Worm (Caenorhabditis elegans): ENCODE results near the gene F55A11.8.
A peak's percentile ranks its signal among the peaks of the same experiment; 100 is the strongest.

Gene F55A11.8

ce11 chrV:11764373-11764954 is 23.5 kb upstream of the F55A11.8 start, which contains the start of the genes F55A11.1 and syx-5:
F55A11.1 (minus strand) TSS chrV:11764385.
syx-5 (plus strand) TSS chrV:11764904.
- TF ChIP-seq F13C5.2 (tag; optimal IDR thresholded peaks at IDR 0.05) (peak; percentile 64), ceh-36 (tag; optimal IDR thresholded peaks at IDR 0.05) (no peak)

- TF ChIP-seq sea-1 (GFP tag; conservative IDR thresholded peaks at IDR 0.05) (no peak), flt-1 (GFP tag; IDR thresholded peaks at IDR 0.05) (no peak), tbx-11 (GFP tag; IDR thresholded peaks at IDR 0.05) (no peak), pes-1 (GFP tag; IDR thresholded peaks at IDR 0.05) (no peak), tbx-37 (GFP tag; conservative IDR thresholded peaks at IDR 0.05) (no peak), hmg-4 (GFP tag; optimal IDR thresholded peaks at IDR 0.05) (no peak), scrt-1 (GFP tag; IDR thresholded peaks at IDR 0.05) (no peak)
These were observed 21.0 kb upstream of the F55A11.8 start, which contains the start of gene sel-11 for ce11 chrV:11767028-11767427. sel-11 (plus strand) TSS chrV:11767328.

ce11 chrV:11769646-11770045 is 18.3 kb upstream of the F55A11.8 start:
- TF ChIP-seq scrt-1 (GFP tag; IDR thresholded peaks at IDR 0.05) (no peak), ceh-13 (GFP tag; optimal IDR thresholded peaks at IDR 0.05) (no peak), ama-1 (optimal IDR thresholded peaks at IDR 0.05) (no peak), B0310.2 (tag; optimal IDR thresholded peaks at IDR 0.05) (no peak), hmg-4 (GFP tag; optimal IDR thresholded peaks at IDR 0.05) (no peak), F13C5.2 (tag; optimal IDR thresholded peaks at IDR 0.05) (no peak), tra-4 (tag; optimal IDR thresholded peaks at IDR 0.05) (no peak), ceh-36 (tag; optimal IDR thresholded peaks at IDR 0.05) (no peak), tbx-37 (GFP tag; conservative IDR thresholded peaks at IDR 0.05) (no peak), aly-1 (tag; optimal IDR thresholded peaks at IDR 0.05) (no peak), tbx-11 (GFP tag; IDR thresholded peaks at IDR 0.05) (no peak)

- no peak for TF ChIP-seq B0310.2 (tag; optimal IDR thresholded peaks at IDR 0.05)
- TF ChIP-seq tbx-37 (GFP tag; conservative IDR thresholded peaks at IDR 0.05): no peak
- TF ChIP-seq hmbx-1 (tag; optimal IDR thresholded peaks at IDR 0.05): no peak
- TF ChIP-seq F13C5.2 (tag; optimal IDR thresholded peaks at IDR 0.05): no peak
- no peak for TF ChIP-seq ets-7 (tag; optimal IDR thresholded peaks at IDR 0.05)
- TF ChIP-seq aly-1 (tag; optimal IDR thresholded peaks at IDR 0.05): peak; percentile 45
- peak; percentile 38 for TF ChIP-seq ceh-36 (tag; optimal IDR thresholded peaks at IDR 0.05)
- TF ChIP-seq hnd-1 (tag; optimal IDR thresholded peaks at IDR 0.05): no peak
- no peak for TF ChIP-seq scrt-1 (GFP tag; IDR thresholded peaks at IDR 0.05)
- peak; percentile 19 for TF ChIP-seq ama-1 (optimal IDR thresholded peaks at IDR 0.05)
- TF ChIP-seq ceh-13 (GFP tag; optimal IDR thresholded peaks at IDR 0.05): no peak
- no peak for TF ChIP-seq flt-1 (GFP tag; IDR thresholded peaks at IDR 0.05)
- TF ChIP-seq tbx-11 (GFP tag; IDR thresholded peaks at IDR 0.05): no peak
These were observed 17.9 kb upstream of the F55A11.8 start, which contains the start of gene F55A11.4 for ce11 chrV:11770053-11770517. F55A11.4 (plus strand) TSS chrV:11770467.

- no peak for TF ChIP-seq hmbx-1 (tag; optimal IDR thresholded peaks at IDR 0.05)
- TF ChIP-seq scrt-1 (GFP tag; IDR thresholded peaks at IDR 0.05): no peak
- no peak for TF ChIP-seq tbx-11 (GFP tag; IDR thresholded peaks at IDR 0.05)
- no peak for TF ChIP-seq aly-1 (tag; optimal IDR thresholded peaks at IDR 0.05)
- no peak for TF ChIP-seq F13C5.2 (tag; optimal IDR thresholded peaks at IDR 0.05)
- no peak for TF ChIP-seq tbx-37 (GFP tag; conservative IDR thresholded peaks at IDR 0.05)
- TF ChIP-seq pes-1 (GFP tag; IDR thresholded peaks at IDR 0.05): no peak
- TF ChIP-seq ets-7 (tag; optimal IDR thresholded peaks at IDR 0.05): no peak
- no peak for TF ChIP-seq hmg-4 (GFP tag; optimal IDR thresholded peaks at IDR 0.05)
- no peak for TF ChIP-seq B0310.2 (tag; optimal IDR thresholded peaks at IDR 0.05)
- no peak for TF ChIP-seq ceh-13 (GFP tag; optimal IDR thresholded peaks at IDR 0.05)
- TF ChIP-seq flt-1 (GFP tag; IDR thresholded peaks at IDR 0.05): no peak
These were observed 14.6 kb upstream of the F55A11.8 start, which contains the start of gene bus-18 for ce11 chrV:11773420-11773819. bus-18 (plus strand) TSS chrV:11773720.

- TF ChIP-seq flt-1 (GFP tag; IDR thresholded peaks at IDR 0.05) (no peak), ceh-13 (GFP tag; optimal IDR thresholded peaks at IDR 0.05) (no peak), sea-1 (GFP tag; conservative IDR thresholded peaks at IDR 0.05) (no peak), hmg-4 (GFP tag; optimal IDR thresholded peaks at IDR 0.05) (no peak), hmbx-1 (tag; optimal IDR thresholded peaks at IDR 0.05) (no peak), B0310.2 (tag; optimal IDR thresholded peaks at IDR 0.05) (no peak), tbx-37 (GFP tag; conservative IDR thresholded peaks at IDR 0.05) (no peak), pes-1 (GFP tag; IDR thresholded peaks at IDR 0.05) (no peak), ama-1 (optimal IDR thresholded peaks at IDR 0.05) (no peak), ets-7 (tag; optimal IDR thresholded peaks at IDR 0.05) (no peak), F13C5.2 (tag; optimal IDR thresholded peaks at IDR 0.05) (no peak), ceh-36 (tag; optimal IDR thresholded peaks at IDR 0.05) (no peak), aly-1 (tag; optimal IDR thresholded peaks at IDR 0.05) (no peak), tbx-11 (GFP tag; IDR thresholded peaks at IDR 0.05) (no peak), hnd-1 (tag; optimal IDR thresholded peaks at IDR 0.05) (no peak), scrt-1 (GFP tag; IDR thresholded peaks at IDR 0.05) (no peak), tra-4 (tag; optimal IDR thresholded peaks at IDR 0.05) (no peak)
These were observed 14.1 kb upstream of the F55A11.8 start for ce11 chrV:11773934-11774333.

ce11 chrV:11776538-11776937 is 11.4 kb upstream of the F55A11.8 start, which contains the start of gene F55A11.6:
F55A11.6 (plus strand) TSS chrV:11776838.
- no peak for TF ChIP-seq scrt-1 (GFP tag; IDR thresholded peaks at IDR 0.05)

- TF ChIP-seq scrt-1 (GFP tag; IDR thresholded peaks at IDR 0.05): no peak
- TF ChIP-seq tra-4 (tag; optimal IDR thresholded peaks at IDR 0.05): no peak
- TF ChIP-seq ets-7 (tag; optimal IDR thresholded peaks at IDR 0.05): no peak
- TF ChIP-seq flt-1 (GFP tag; IDR thresholded peaks at IDR 0.05): no peak
- no peak for TF ChIP-seq pes-1 (GFP tag; IDR thresholded peaks at IDR 0.05)
These were observed 10.1 kb upstream of the F55A11.8 start for ce11 chrV:11777846-11778245.

Data from whole organism, early embryonic.